Fruit fly (Drosophila melanogaster) whole organism, embryonic: ENCODE results near the gene CG12017.

ENCODE experiments used
- Abd-B ChIP-seq: fragments of 200-800 bp; sonication (Bioruptor generic); optimal IDR thresholded peaks from 2 replicates; lab custom pipeline; 2018; ENCODE audit warnings: missing biosample characterization, mild to moderate bottlenecking, missing genetic modification characterization, moderate library complexity
- Awh ChIP-seq: fragments of 200-800 bp; sonication (Bioruptor generic); IDR thresholded peaks from 2 replicates; pipeline ENCODE4, ENCODE4 v1.3.6; 2022; ENCODE audit warnings: missing biosample characterization, missing genetic modification characterization
- Blimp-1 ChIP-seq: fragments of 200-800 bp; sonication (Bioruptor generic); optimal IDR thresholded peaks from 3 replicates; lab custom pipeline; 2018; ENCODE audit warnings: missing biosample characterization, missing genetic modification characterization, mild to moderate bottlenecking, moderate library complexity, missing genetic modification reagents
- CG10543 ChIP-seq: fragments of 200-800 bp; sonication (Bioruptor generic); optimal IDR thresholded peaks from 3 replicates; lab custom pipeline; 2017; ENCODE audit warnings: missing biosample characterization, mild to moderate bottlenecking, missing genetic modification characterization, moderate library complexity
- CG12299 ChIP-seq: fragments of 200-800 bp; sonication (Bioruptor generic); optimal IDR thresholded peaks from 2 replicates; lab custom pipeline; 2018; ENCODE audit warnings: missing biosample characterization, mild to moderate bottlenecking, missing genetic modification characterization
- CG1233 ChIP-seq: fragments of 200-800 bp; sonication (Bioruptor generic); optimal IDR thresholded peaks from 4 replicates; lab custom pipeline; 2018; ENCODE audit warnings: missing biosample characterization, mild to moderate bottlenecking, missing genetic modification characterization
- CG12659 ChIP-seq: fragments of 200-800 bp; sonication (Bioruptor generic); optimal IDR thresholded peaks from 3 replicates; lab custom pipeline; 2017; ENCODE audit warnings: mild to moderate bottlenecking, missing biosample characterization, missing genetic modification reagents, missing genetic modification characterization
- CG12744 ChIP-seq: fragments of 200-800 bp; sonication (Bioruptor generic); optimal IDR thresholded peaks from 2 replicates; lab custom pipeline; 2016; ENCODE audit warnings: missing biosample characterization, missing genetic modification characterization
- CG13296 ChIP-seq: fragments of 200-800 bp; sonication (Bioruptor generic); optimal IDR thresholded peaks from 3 replicates; lab custom pipeline; 2018; ENCODE audit warnings: missing biosample characterization, mild to moderate bottlenecking, missing genetic modification characterization
- CG15601 ChIP-seq: fragments of 200-800 bp; sonication (Bioruptor generic); optimal IDR thresholded peaks from 3 replicates; lab custom pipeline; 2019; ENCODE audit warnings: missing biosample characterization, mild to moderate bottlenecking, missing genetic modification characterization, moderate library complexity
- CG2678 ChIP-seq: fragments of 200-800 bp; sonication (Bioruptor generic); optimal IDR thresholded peaks from 3 replicates; lab custom pipeline; 2019; ENCODE audit warnings: missing biosample characterization, mild to moderate bottlenecking, missing genetic modification characterization, moderate library complexity
- CG2712 ChIP-seq: fragments of 200-800 bp; optimal IDR thresholded peaks from 3 replicates; lab custom pipeline; 2019; ENCODE audit warnings: missing biosample characterization, mild to moderate bottlenecking, missing genetic modification characterization, moderate library complexity
- CG30403 ChIP-seq: fragments of 200-800 bp; sonication (Bioruptor generic); optimal IDR thresholded peaks from 3 replicates; lab custom pipeline; 2016; ENCODE audit warnings: missing biosample characterization, missing genetic modification characterization
- CG5953 ChIP-seq: fragments of 200-800 bp; sonication (Bioruptor generic); IDR thresholded peaks from 2 replicates; pipeline ENCODE4 v1.3.6; 2022; ENCODE audit warnings: missing biosample characterization, missing genetic modification characterization
- CG7357 ChIP-seq: fragments of 200-800 bp; sonication (Bioruptor generic); IDR thresholded peaks from 3 replicates; pipeline ENCODE4 v1.3.6; 2022; ENCODE audit warnings: missing biosample characterization, missing genetic modification characterization
- CHES-1-like ChIP-seq: fragments of 200-800 bp; sonication (Bioruptor generic); optimal IDR thresholded peaks from 2 replicates; lab custom pipeline; 2016; ENCODE audit warnings: missing biosample characterization, missing genetic modification characterization
- Dbx ChIP-seq: fragments of 200-800 bp; sonication (Bioruptor generic); IDR thresholded peaks from 3 replicates; pipeline ENCODE4 v1.3.6; 2022; ENCODE audit warnings: missing biosample characterization, missing genetic modification characterization
- Deaf1 ChIP-seq: fragments of 200-800 bp; optimal IDR thresholded peaks from 3 replicates; lab custom pipeline; 2019; ENCODE audit warnings: missing biosample characterization, mild to moderate bottlenecking, missing genetic modification characterization, moderate library complexity
- Dip3 ChIP-seq: fragments of 200-800 bp; sonication (Bioruptor generic); optimal IDR thresholded peaks from 3 replicates; lab custom pipeline; 2016; ENCODE audit warnings: missing biosample characterization, missing genetic modification characterization
- Eip74EF ChIP-seq, 2 experiments: fragments of 200-800 bp in 1 of 2; fragments of >200 bp in 1 of 2; sonication (Bioruptor generic) in 1 of 2; optimal IDR thresholded peaks; 2 replicates each; lab custom pipeline; 2017 to 2019; ENCODE audit warnings: missing biosample characterization in 2 of 2, missing genetic modification characterization in 2 of 2, mild to moderate bottlenecking in 1 of 2, moderate library complexity in 1 of 2
- Fer3 ChIP-seq: fragments of 200-800 bp; sonication (Bioruptor generic); optimal IDR thresholded peaks from 2 replicates; lab custom pipeline; 2018; ENCODE audit warnings: missing biosample characterization, mild to moderate bottlenecking, missing genetic modification characterization, moderate library complexity
- HLH3B ChIP-seq: fragments of 200-800 bp; sonication (Bioruptor generic); IDR thresholded peaks from 2 replicates; pipeline ENCODE4 v1.3.6; 2022; ENCODE audit warnings: missing biosample characterization, missing genetic modification characterization
- HLH4C ChIP-seq: fragments of 200-800 bp; sonication (Bioruptor generic); IDR thresholded peaks from 3 replicates; pipeline ENCODE4 v1.3.6; 2022; ENCODE audit warnings: missing biosample characterization, missing genetic modification characterization; ENCODE audit not compliant: partially characterized antibody
- HmgZ ChIP-seq: fragments of 200-800 bp; sonication (Bioruptor generic); optimal IDR thresholded peaks from 2 replicates; lab custom pipeline; 2018; ENCODE audit warnings: missing biosample characterization, mild to moderate bottlenecking, missing genetic modification characterization
- Hr3 ChIP-seq: fragments of 200-800 bp; sonication (Bioruptor generic); optimal IDR thresholded peaks from 3 replicates; lab custom pipeline; 2016; ENCODE audit warnings: missing biosample characterization, missing genetic modification characterization
- Mrtf ChIP-seq: fragments of 200-800 bp; sonication (Bioruptor generic); IDR thresholded peaks from 3 replicates; pipeline ENCODE4 v1.3.6; 2022; ENCODE audit warnings: missing biosample characterization, missing genetic modification characterization
- NK7.1 ChIP-seq: fragments of 200-800 bp; sonication (Bioruptor generic); optimal IDR thresholded peaks from 3 replicates; lab custom pipeline; 2016; ENCODE audit warnings: missing biosample characterization, missing genetic modification characterization
- Optix ChIP-seq: fragments of 200-800 bp; sonication (Bioruptor generic); IDR thresholded peaks from 3 replicates; pipeline ENCODE4 v1.3.6; 2022; ENCODE audit warnings: missing biosample characterization, missing genetic modification characterization
- PHDP ChIP-seq: fragments of 200-800 bp; sonication (Bioruptor generic); optimal IDR thresholded peaks from 3 replicates; lab custom pipeline; 2018; ENCODE audit warnings: missing biosample characterization, mild to moderate bottlenecking, missing genetic modification characterization, moderate library complexity
- Pdp1 ChIP-seq, 2 experiments: fragments of 200-800 bp; sonication (Bioruptor generic); optimal IDR thresholded peaks; 3 replicates each; lab custom pipeline; 2016; ENCODE audit warnings: missing biosample characterization in 2 of 2, missing genetic modification characterization in 2 of 2, mild to moderate bottlenecking in 1 of 2, moderate library complexity in 1 of 2
- Sox102F ChIP-seq: fragments of 200-800 bp; sonication (Bioruptor generic); optimal IDR thresholded peaks from 2 replicates; lab custom pipeline; 2018; ENCODE audit warnings: missing biosample characterization, mild to moderate bottlenecking, missing genetic modification characterization, moderate library complexity
- amos ChIP-seq: fragments of 200-800 bp; sonication (Bioruptor generic); IDR thresholded peaks from 2 replicates; pipeline ENCODE4 v1.3.6; 2022; ENCODE audit warnings: missing biosample characterization, missing genetic modification characterization; ENCODE audit not compliant: partially characterized antibody
- br ChIP-seq: fragments of >200 bp; optimal IDR thresholded peaks from 2 replicates; lab custom pipeline; 2017
- cg ChIP-seq: fragments of 200-800 bp; sonication (Bioruptor generic); optimal IDR thresholded peaks from 3 replicates; lab custom pipeline; 2019; ENCODE audit warnings: missing biosample characterization, mild to moderate bottlenecking, missing genetic modification characterization, moderate library complexity
- disco-r ChIP-seq: fragments of 200-800 bp; sonication (Bioruptor generic); optimal IDR thresholded peaks from 2 replicates; lab custom pipeline; 2016; ENCODE audit warnings: missing biosample characterization, missing genetic modification characterization
- dm ChIP-seq: fragments of 200-800 bp; sonication (Bioruptor generic); optimal IDR thresholded peaks from 3 replicates; lab custom pipeline; 2016; ENCODE audit warnings: missing biosample characterization, missing genetic modification characterization
- dmrt99B ChIP-seq: fragments of 200-800 bp; sonication (Bioruptor generic); optimal IDR thresholded peaks from 2 replicates; lab custom pipeline; 2018; ENCODE audit warnings: missing biosample characterization, mild to moderate bottlenecking, missing genetic modification characterization, moderate library complexity
- emc ChIP-seq: fragments of 200-800 bp; sonication (Bioruptor generic); optimal IDR thresholded peaks from 2 replicates; lab custom pipeline; 2016; ENCODE audit warnings: missing biosample characterization, missing genetic modification characterization
- eve ChIP-seq, 2 experiments: fragments of >200 bp; optimal IDR thresholded peaks; 2 replicates each; lab custom pipeline; 2017; ENCODE audit warnings: missing biosample characterization in 2 of 2, missing genetic modification characterization in 2 of 2
- gce ChIP-seq: fragments of 200-800 bp; sonication (Bioruptor generic); IDR thresholded peaks from 3 replicates; pipeline ENCODE4 v1.3.6; 2022; ENCODE audit warnings: missing biosample characterization, missing genetic modification characterization
- gem ChIP-seq: fragments of 200-800 bp; sonication (Bioruptor generic); optimal IDR thresholded peaks from 2 replicates; lab custom pipeline; 2019; ENCODE audit warnings: missing biosample characterization, mild to moderate bottlenecking, missing genetic modification characterization, moderate library complexity
- gsb ChIP-seq: fragments of 200-800 bp; sonication (Bioruptor generic); IDR thresholded peaks from 2 replicates; pipeline ENCODE4 v1.3.6; 2022; ENCODE audit warnings: missing biosample characterization, missing genetic modification characterization
- kay ChIP-seq: fragments of 200-800 bp; sonication (Bioruptor generic); optimal IDR thresholded peaks from 2 replicates; lab custom pipeline; 2016; ENCODE audit warnings: missing biosample characterization, missing genetic modification characterization
- lmd ChIP-seq: fragments of 200-800 bp; sonication (Bioruptor generic); IDR thresholded peaks from 2 replicates; pipeline ENCODE4 v1.3.6; 2022; ENCODE audit warnings: missing biosample characterization, missing genetic modification characterization
- onecut ChIP-seq: fragments of 200-800 bp; sonication (Bioruptor generic); IDR thresholded peaks from 2 replicates; pipeline ENCODE4 v1.3.6; 2022; ENCODE audit warnings: missing biosample characterization, missing genetic modification characterization
- phol ChIP-seq: fragments of 200-800 bp; sonication (Bioruptor generic); optimal IDR thresholded peaks from 3 replicates; lab custom pipeline; 2018; ENCODE audit warnings: missing biosample characterization, mild to moderate bottlenecking, missing genetic modification characterization, moderate library complexity
- prd ChIP-seq, 3 experiments: fragments of >200 bp in 2 of 3; fragments of 200-800 bp in 1 of 3; sonication (Bioruptor generic) in 1 of 3; optimal IDR thresholded peaks in 2 of 3; IDR thresholded peaks in 1 of 3; 2 replicates in 2 of 3; 3 replicates in 1 of 3; pipeline versions ENCODE4 v1.3.6 to Lab custom; 2017 to 2022; ENCODE audit warnings: missing biosample characterization in 1 of 3, missing genetic modification characterization in 1 of 3
- sens ChIP-seq: fragments of 200-800 bp; sonication (Bioruptor generic); peaks from one replicate; lab custom pipeline; 2016; ENCODE audit warnings: missing biosample characterization, missing genetic modification characterization
- tap ChIP-seq: fragments of 200-800 bp; optimal IDR thresholded peaks from 3 replicates; lab custom pipeline; 2019; ENCODE audit warnings: missing biosample characterization, mild to moderate bottlenecking, missing genetic modification characterization, moderate library complexity
- tup ChIP-seq: fragments of 200-800 bp; sonication (Bioruptor generic); optimal IDR thresholded peaks from 2 replicates; lab custom pipeline; 2016; ENCODE audit warnings: missing biosample characterization, mild to moderate bottlenecking, missing genetic modification characterization, moderate library complexity
- wor ChIP-seq: fragments of 200-800 bp; sonication (Bioruptor generic); IDR thresholded peaks from 2 replicates; pipeline ENCODE4 v1.3.6; 2022; ENCODE audit warnings: missing biosample characterization, missing genetic modification characterization

CG12017 gene

DNA sequence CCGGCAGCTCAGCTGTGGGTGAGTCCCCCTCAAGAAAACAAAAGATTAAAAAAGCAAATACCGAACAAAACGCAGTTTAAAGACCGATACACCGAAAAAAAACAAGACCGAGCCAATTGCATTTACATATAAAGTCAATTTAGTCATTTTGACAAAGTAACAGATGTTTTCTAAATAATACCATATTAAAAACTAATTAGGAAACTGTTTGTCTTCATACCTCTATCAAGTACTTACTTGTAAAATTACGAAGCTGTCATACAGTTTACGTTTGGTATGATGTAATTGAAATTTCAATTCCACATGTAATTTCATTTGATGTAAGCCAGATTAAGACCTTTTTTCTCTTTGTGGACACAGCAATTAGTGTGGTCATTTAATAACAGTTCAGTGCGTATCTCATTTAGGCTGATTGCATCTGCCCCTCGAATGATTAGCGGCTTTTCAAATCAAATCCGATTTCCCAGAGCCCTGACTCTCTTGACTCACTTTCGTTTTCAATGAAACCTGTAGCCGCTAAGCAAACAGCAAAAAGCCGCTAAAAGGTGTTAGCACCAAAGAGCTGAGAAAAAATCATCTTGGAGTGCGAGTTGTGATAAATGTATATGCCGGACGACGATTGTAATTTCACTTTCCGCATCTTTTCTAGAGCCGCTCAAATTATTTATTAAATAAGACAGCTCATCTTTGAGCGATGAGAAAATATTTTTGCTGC, 5.4 kb upstream of the CG12017 start (continued):
- peak; percentile 2 for TF ChIP-seq CG2678 (tag; lab: Kevin White, UChicago)
- no peak for TF ChIP-seq Mrtf
- TF ChIP-seq gce (GFP tag; lab: Robert Waterston, UW): no peak
- TF ChIP-seq lmd: no peak
- TF ChIP-seq CG12299: no peak
- TF ChIP-seq prd (optimal IDR thresholded peaks at IDR 0.05; lab: Kevin White, UChicago): no peak
- no peak for TF ChIP-seq prd (GFP tag; IDR thresholded peaks at IDR 0.05; lab: Robert Waterston, UW)
- no peak for TF ChIP-seq CG30403 (GFP tag; lab: Kevin White, UChicago)
- peak; percentile 16 for TF ChIP-seq gem (tag; lab: Kevin White, UChicago)
- TF ChIP-seq cg: no peak
- peak; percentile 70 for TF ChIP-seq sens
- peak; percentile 92 for TF ChIP-seq Blimp-1
- TF ChIP-seq Sox102F: peak; percentile 37
- TF ChIP-seq tap (tag; lab: Kevin White, UChicago): no peak
- no peak for TF ChIP-seq CG2712 (tag; lab: Kevin White, UChicago)
- TF ChIP-seq disco-r (GFP tag; lab: Kevin White, UChicago): no peak
- TF ChIP-seq br: no peak
- no peak for TF ChIP-seq Fer3 (tag; lab: Kevin White, UChicago)
- no peak for TF ChIP-seq CG5953 (GFP tag; lab: Robert Waterston, UW)
- TF ChIP-seq wor: no peak
- TF ChIP-seq eve (GFP tag; optimal IDR thresholded peaks at IDR 0.05; lab: Kevin White, UChicago): no peak
- TF ChIP-seq CHES-1-like (GFP tag; lab: Kevin White, UChicago): no peak
- peak; percentile 13 for TF ChIP-seq dmrt99B (tag; lab: Kevin White, UChicago)
- TF ChIP-seq phol (tag; lab: Kevin White, UChicago): peak; percentile 17
- no peak for TF ChIP-seq Deaf1 (tag; lab: Kevin White, UChicago)
- TF ChIP-seq Dip3 (GFP tag; lab: Kevin White, UChicago): no peak
- TF ChIP-seq CG7357 (GFP tag; lab: Robert Waterston, UW): no peak
- no peak for TF ChIP-seq gsb

DNA sequence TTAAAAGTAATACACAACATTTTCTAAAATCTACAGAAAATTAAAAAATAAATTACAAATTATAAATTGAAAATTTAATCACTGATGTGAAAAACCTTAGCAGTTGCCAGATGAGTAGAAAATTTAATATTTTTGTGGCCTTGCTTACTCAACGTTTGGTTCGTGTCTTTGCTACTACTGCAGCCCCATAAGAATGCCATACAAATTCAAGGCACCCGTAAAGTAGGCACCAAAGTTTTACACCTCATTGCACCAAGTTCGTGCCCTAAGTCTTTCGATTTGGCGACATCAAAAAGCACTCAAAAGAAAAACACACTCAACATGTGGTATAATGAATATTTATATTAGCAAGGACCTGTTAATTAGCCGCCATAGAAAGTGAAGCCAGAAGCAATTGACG, 3.1 kb upstream of the CG12017 start:
- TF ChIP-seq PHDP (tag; lab: Kevin White, UChicago): no peak
- no peak for TF ChIP-seq kay
- TF ChIP-seq Hr3: no peak
- no peak for TF ChIP-seq Optix (GFP tag; lab: Robert Waterston, UW)
- no peak for TF ChIP-seq onecut (GFP tag; lab: Robert Waterston, UW)
- TF ChIP-seq Eip74EF (GFP tag; optimal IDR thresholded peaks at IDR 0.05; lab: Kevin White, UChicago): no peak
- no peak for TF ChIP-seq HLH4C (GFP tag; lab: Robert Waterston, UW)
- TF ChIP-seq HLH3B: no peak
- no peak for TF ChIP-seq CG12659
- no peak for TF ChIP-seq Dbx
- TF ChIP-seq CG1233 (GFP tag; lab: Kevin White, UChicago): no peak
- TF ChIP-seq HmgZ (tag; lab: Kevin White, UChicago): no peak
- TF ChIP-seq CG13296 (GFP tag; lab: Kevin White, UChicago): no peak
- TF ChIP-seq amos (GFP tag; lab: Robert Waterston, UW): no peak
- TF ChIP-seq Abd-B (GFP tag; lab: Kevin White, UChicago): no peak
- TF ChIP-seq dm: no peak
- TF ChIP-seq CG12744 (GFP tag; lab: Kevin White, UChicago): no peak
- TF ChIP-seq Pdp1 (GFP tag; optimal IDR thresholded peaks at IDR 0.05; lab: Kevin White, UChicago): peak in 1 of 2 experiments; percentile 26
- no peak for TF ChIP-seq Awh
- no peak for TF ChIP-seq CHES-1-like (GFP tag; lab: Kevin White, UChicago)
- no peak for TF ChIP-seq tup (GFP tag; lab: Kevin White, UChicago)
- no peak for TF ChIP-seq CG10543
- no peak for TF ChIP-seq NK7.1 (GFP tag; lab: Kevin White, UChicago)
- TF ChIP-seq emc: no peak
- peak; percentile 3 for TF ChIP-seq CG15601
